Fruit fly (Drosophila melanogaster): ENCODE results near the gene Octbeta1R.

- TF ChIP-seq ken (GFP tag; IDR thresholded peaks at IDR 0.05) (no peak), dpn (GFP tag; optimal IDR thresholded peaks at IDR 0.05) (no peak), shn (GFP tag; optimal IDR thresholded peaks at IDR 0.05) (no peak), PHDP (tag; optimal IDR thresholded peaks at IDR 0.05) (no peak), Hsf (GFP tag; optimal IDR thresholded peaks at IDR 0.05) (no peak), Elba2 (GFP tag; optimal IDR thresholded peaks at IDR 0.05) (no peak), E2f2 (GFP tag; IDR thresholded peaks at IDR 0.05) (no peak), dysf (GFP tag; IDR thresholded peaks at IDR 0.05) (no peak), Dbx (GFP tag; IDR thresholded peaks at IDR 0.05) (no peak), CG16779 (GFP tag; IDR thresholded peaks at IDR 0.05) (no peak), Hey (tag; optimal IDR thresholded peaks at IDR 0.05) (no peak)
Measured at dm6 chr3R:22565732-22566131, 68.7 kb downstream of the Octbeta1R start.
